Worm (Caenorhabditis elegans): ENCODE data around the gene mkk-4.

ce11 chrX:10051625-10052024 lies 24.0 kb downstream of the mkk-4 start:
- no peak for TF ChIP-seq hmbx-1 (tag; optimal IDR thresholded peaks at IDR 0.05)
- TF ChIP-seq sea-1 (GFP tag; conservative IDR thresholded peaks at IDR 0.05): no peak
- no peak for TF ChIP-seq ama-1 (optimal IDR thresholded peaks at IDR 0.05)
- TF ChIP-seq ceh-13 (GFP tag; optimal IDR thresholded peaks at IDR 0.05): no peak
- TF ChIP-seq hnd-1 (tag; optimal IDR thresholded peaks at IDR 0.05): no peak
- no peak for TF ChIP-seq pes-1 (GFP tag; IDR thresholded peaks at IDR 0.05)
- TF ChIP-seq F13C5.2 (tag; optimal IDR thresholded peaks at IDR 0.05): no peak
- no peak for TF ChIP-seq aly-1 (tag; optimal IDR thresholded peaks at IDR 0.05)

Data from whole organism, early embryonic.